Worm (Caenorhabditis elegans): Measurements from ENCODE around the gene kqt-2.

DNA sequence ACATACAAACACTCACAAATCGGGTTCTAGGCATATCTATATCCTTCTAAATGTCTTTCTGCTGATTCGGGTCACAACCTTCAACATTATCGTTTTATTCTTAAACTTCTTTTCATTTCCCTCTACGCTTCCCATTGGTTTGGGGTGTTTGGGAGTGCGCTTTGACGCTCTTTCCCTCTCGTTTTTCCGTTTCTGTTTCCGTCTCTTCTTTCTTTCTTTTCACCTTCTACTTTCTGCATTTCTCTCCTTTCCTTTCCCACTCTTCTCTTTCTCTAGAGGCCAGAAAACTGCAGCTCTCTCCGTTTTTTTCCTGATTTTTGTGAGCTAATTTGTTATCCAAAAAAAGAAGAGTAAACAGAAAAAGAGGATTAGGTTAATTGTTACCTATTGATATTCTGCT lies 30.2 kb upstream of the kqt-2 start:
- TF ChIP-seq lin-13 (GFP tag; optimal IDR thresholded peaks at IDR 0.05) (no peak), elt-3 (tag; optimal IDR thresholded peaks at IDR 0.05) (no peak), nhr-25 (tag; optimal IDR thresholded peaks at IDR 0.05) (no peak), sma-9 (GFP tag; optimal IDR thresholded peaks at IDR 0.05) (no peak), sma-9 (tag; optimal IDR thresholded peaks at IDR 0.05) (no peak), fos-1 (tag; optimal IDR thresholded peaks at IDR 0.05) (no peak), sem-4 (tag; optimal IDR thresholded peaks at IDR 0.05) (no peak), lin-39 (tag; optimal IDR thresholded peaks at IDR 0.05) (no peak), nhr-10 (tag; optimal IDR thresholded peaks at IDR 0.05) (no peak), skn-1 (tag; optimal IDR thresholded peaks at IDR 0.05) (no peak), snpc-4 (tag; optimal IDR thresholded peaks at IDR 0.05) (no peak), mdl-1 (tag; optimal IDR thresholded peaks at IDR 0.05) (no peak), F13H6.1 (tag; optimal IDR thresholded peaks at IDR 0.05) (peak; percentile 6), ama-1 (optimal IDR thresholded peaks at IDR 0.05) (no peak), nhr-12 (tag; optimal IDR thresholded peaks at IDR 0.05) (no peak)

Measured in whole organism, L2 larva.